Fruit fly (Drosophila melanogaster) whole organism, embryonic: ENCODE data around the gene Cht2.

Experiments
- Adf1 ChIP-seq: fragments of 200-800 bp; sonication (Bioruptor generic); IDR thresholded peaks from 2 replicates; pipeline ENCODE4 v1.3.6; 2022; ENCODE audit warnings: missing biosample characterization, missing genetic modification characterization
- B-H1 ChIP-seq: fragments of 200-800 bp; sonication (Bioruptor generic); IDR thresholded peaks from 3 replicates; pipeline ENCODE4 v1.3.6; 2022; ENCODE audit warnings: missing biosample characterization, missing genetic modification characterization
- Blimp-1 ChIP-seq: fragments of 200-800 bp; sonication (Bioruptor generic); optimal IDR thresholded peaks from 3 replicates; lab custom pipeline; 2018; ENCODE audit warnings: missing biosample characterization, missing genetic modification characterization, mild to moderate bottlenecking, moderate library complexity, missing genetic modification reagents
- CG11456 ChIP-seq: fragments of 200-800 bp; sonication (Bioruptor generic); IDR thresholded peaks from 3 replicates; pipeline ENCODE4 v1.3.6; 2022; ENCODE audit warnings: missing biosample characterization, missing genetic modification characterization
- CG11695 ChIP-seq: fragments of 200-800 bp; sonication (Bioruptor generic); IDR thresholded peaks from 3 replicates; pipeline ENCODE4 v1.3.6; 2022; ENCODE audit warnings: missing biosample characterization, missing genetic modification characterization
- CG12104 ChIP-seq: fragments of 200-800 bp; sonication (Bioruptor generic); optimal IDR thresholded peaks from 3 replicates; lab custom pipeline; 2016; ENCODE audit warnings: missing biosample characterization, missing genetic modification characterization
- CG12391 ChIP-seq: fragments of 200-800 bp; sonication (Bioruptor generic); optimal IDR thresholded peaks from 3 replicates; lab custom pipeline; 2018; ENCODE audit warnings: missing biosample characterization, mild to moderate bottlenecking, missing genetic modification characterization, moderate library complexity
- CG14710 ChIP-seq: fragments of 200-800 bp; sonication (Bioruptor generic); optimal IDR thresholded peaks from 3 replicates; lab custom pipeline; 2019; ENCODE audit warnings: missing biosample characterization, mild to moderate bottlenecking, missing genetic modification characterization, moderate library complexity
- CG1529 ChIP-seq: fragments of 200-800 bp; sonication (Bioruptor generic); optimal IDR thresholded peaks from 3 replicates; lab custom pipeline; 2018; ENCODE audit warnings: missing biosample characterization, missing genetic modification characterization
- CG17612 ChIP-seq: fragments of 200-800 bp; sonication (Bioruptor generic); IDR thresholded peaks from 2 replicates; pipeline ENCODE4 v1.3.6; 2022; ENCODE audit warnings: missing biosample characterization, missing genetic modification characterization
- CG18764 ChIP-seq: fragments of 200-800 bp; sonication (Bioruptor generic); optimal IDR thresholded peaks from 3 replicates; lab custom pipeline; 2016; ENCODE audit warnings: missing biosample characterization, missing genetic modification characterization
- CG2199 ChIP-seq: fragments of 200-800 bp; sonication (Bioruptor generic); IDR thresholded peaks from 3 replicates; pipeline ENCODE4 v1.3.6; 2022; ENCODE audit warnings: missing biosample characterization, missing genetic modification characterization
- CG31365 ChIP-seq: fragments of 200-800 bp; sonication (Bioruptor generic); optimal IDR thresholded peaks from 2 replicates; lab custom pipeline; 2018; ENCODE audit warnings: missing biosample characterization, mild to moderate bottlenecking, missing genetic modification characterization
- CG3407 ChIP-seq: fragments of 200-800 bp; sonication (Bioruptor generic); optimal IDR thresholded peaks from 2 replicates; lab custom pipeline; 2018; ENCODE audit warnings: missing biosample characterization, mild to moderate bottlenecking, missing genetic modification characterization
- CG4730 ChIP-seq: fragments of 200-800 bp; sonication (Bioruptor generic); IDR thresholded peaks from 2 replicates; pipeline ENCODE4 v1.3.6; 2022; ENCODE audit warnings: missing biosample characterization, missing genetic modification characterization
- CG6854 ChIP-seq: fragments of 200-800 bp; sonication (Bioruptor generic); optimal IDR thresholded peaks from 3 replicates; lab custom pipeline; 2017; ENCODE audit warnings: missing biosample characterization, mild to moderate bottlenecking, missing genetic modification characterization
- CG7963 ChIP-seq: fragments of 200-800 bp; sonication (Bioruptor generic); IDR thresholded peaks from 3 replicates; pipeline ENCODE4 v1.3.6; 2022; ENCODE audit warnings: missing biosample characterization, missing genetic modification characterization; ENCODE audit not compliant: partially characterized antibody
- CG8359 ChIP-seq: fragments of 200-800 bp; sonication (Bioruptor generic); optimal IDR thresholded peaks from 2 replicates; lab custom pipeline; 2017; ENCODE audit warnings: missing biosample characterization, mild to moderate bottlenecking, missing genetic modification characterization, borderline replicate concordance
- CG9437 ChIP-seq: fragments of 200-800 bp; sonication (Bioruptor generic); optimal IDR thresholded peaks from 2 replicates; lab custom pipeline; 2018; ENCODE audit warnings: missing biosample characterization, mild to moderate bottlenecking, missing genetic modification characterization
- CG9817 ChIP-seq: fragments of 200-800 bp; sonication (Bioruptor generic); optimal IDR thresholded peaks from 2 replicates; lab custom pipeline; 2018; ENCODE audit warnings: missing biosample characterization, mild to moderate bottlenecking, missing genetic modification characterization, moderate library complexity
- Doc3 ChIP-seq: fragments of 200-800 bp; sonication (Bioruptor generic); IDR thresholded peaks from 3 replicates; pipeline ENCODE4 v1.3.6; 2022; ENCODE audit warnings: missing biosample characterization, missing genetic modification characterization; ENCODE audit not compliant: partially characterized antibody
- E2f2 ChIP-seq: fragments of 200-800 bp; sonication (Bioruptor generic); IDR thresholded peaks from 2 replicates; pipeline ENCODE4 v1.3.6; 2022; ENCODE audit warnings: missing biosample characterization, missing genetic modification characterization
- Gug ChIP-seq: fragments of 200-800 bp; sonication (Bioruptor generic); IDR thresholded peaks from 4 replicates; pipeline ENCODE4 v1.3.6; 2022; ENCODE audit warnings: missing biosample characterization, missing genetic modification characterization
- Hmx ChIP-seq: fragments of 200-800 bp; sonication (Bioruptor generic); optimal IDR thresholded peaks from 2 replicates; lab custom pipeline; 2016; ENCODE audit warnings: missing biosample characterization, missing genetic modification characterization
- Lpt ChIP-seq: fragments of >200 bp; optimal IDR thresholded peaks from 2 replicates; lab custom pipeline; 2018; ENCODE audit warnings: missing biosample characterization, missing genetic modification characterization
- MESR4 ChIP-seq: fragments of 200-800 bp; sonication (Bioruptor generic); optimal IDR thresholded peaks from 2 replicates; lab custom pipeline; 2018; ENCODE audit warnings: missing biosample characterization, mild to moderate bottlenecking, missing genetic modification characterization, moderate library complexity
- MTF-1 ChIP-seq: fragments of 200-800 bp; sonication (Bioruptor generic); optimal IDR thresholded peaks from 2 replicates; lab custom pipeline; 2018; ENCODE audit warnings: missing biosample characterization, mild to moderate bottlenecking, missing genetic modification characterization, borderline replicate concordance
- Rfx ChIP-seq: fragments of 200-800 bp; sonication (Bioruptor generic); IDR thresholded peaks from 2 replicates; pipeline ENCODE4 v1.3.6; 2022; ENCODE audit warnings: missing biosample characterization, missing genetic modification characterization
- Sry-β ChIP-seq: fragments of 200-800 bp; sonication (Bioruptor generic); optimal IDR thresholded peaks from 2 replicates; lab custom pipeline; 2018; ENCODE audit warnings: missing biosample characterization, mild to moderate bottlenecking, missing genetic modification characterization, moderate library complexity
- YL-1 ChIP-seq: fragments of 200-800 bp; sonication (Bioruptor generic); optimal IDR thresholded peaks from 3 replicates; lab custom pipeline; 2017; ENCODE audit warnings: missing biosample characterization, mild to moderate bottlenecking, missing genetic modification characterization
- ara ChIP-seq: fragments of 200-800 bp; sonication (Bioruptor generic); IDR thresholded peaks from 2 replicates; pipeline ENCODE4 v1.3.6; 2022; ENCODE audit warnings: missing biosample characterization, missing genetic modification characterization
- ato ChIP-seq: fragments of 200-800 bp; sonication (Bioruptor generic); IDR thresholded peaks from 2 replicates; pipeline ENCODE4 v1.3.6; 2022; ENCODE audit warnings: missing biosample characterization, missing genetic modification characterization; ENCODE audit not compliant: partially characterized antibody
- bcd ChIP-seq: fragments of 200-800 bp; sonication (Bioruptor generic); optimal IDR thresholded peaks from 2 replicates; lab custom pipeline; 2017; ENCODE audit warnings: missing biosample characterization, mild to moderate bottlenecking, missing genetic modification characterization
- bigmax ChIP-seq: fragments of 200-800 bp; sonication (Bioruptor generic); optimal IDR thresholded peaks from 2 replicates; lab custom pipeline; 2018; ENCODE audit warnings: missing biosample characterization, mild to moderate bottlenecking, missing genetic modification characterization
- ci ChIP-seq: fragments of 200-800 bp; sonication (Bioruptor generic); IDR thresholded peaks from 3 replicates; pipeline ENCODE4 v1.3.6; 2022; ENCODE audit warnings: missing biosample characterization, missing genetic modification characterization
- crc ChIP-seq: fragments of 200-800 bp; sonication (Bioruptor generic); optimal IDR thresholded peaks from 2 replicates; lab custom pipeline; 2016; ENCODE audit warnings: missing biosample characterization, missing genetic modification characterization
- dysf ChIP-seq: fragments of 200-800 bp; sonication (Bioruptor generic); IDR thresholded peaks from 3 replicates; pipeline ENCODE4 v1.3.6; 2022; ENCODE audit warnings: missing biosample characterization, missing genetic modification characterization
- emc ChIP-seq: fragments of 200-800 bp; sonication (Bioruptor generic); optimal IDR thresholded peaks from 2 replicates; lab custom pipeline; 2016; ENCODE audit warnings: missing biosample characterization, missing genetic modification characterization
- fd96Cb ChIP-seq: fragments of 200-800 bp; sonication (Bioruptor generic); optimal IDR thresholded peaks from 2 replicates; lab custom pipeline; 2018; ENCODE audit warnings: missing biosample characterization, mild to moderate bottlenecking, missing genetic modification characterization, moderate library complexity
- gsb ChIP-seq: fragments of 200-800 bp; sonication (Bioruptor generic); IDR thresholded peaks from 2 replicates; pipeline ENCODE4 v1.3.6; 2022; ENCODE audit warnings: missing biosample characterization, missing genetic modification characterization
- gsb-n ChIP-seq: fragments of 200-800 bp; sonication (Bioruptor generic); optimal IDR thresholded peaks from 3 replicates; lab custom pipeline; 2018; ENCODE audit warnings: missing biosample characterization, mild to moderate bottlenecking, missing genetic modification characterization
- jumu ChIP-seq: fragments of 200-800 bp; sonication (Bioruptor generic); optimal IDR thresholded peaks from 3 replicates; lab custom pipeline; 2016; ENCODE audit warnings: missing biosample characterization, missing genetic modification characterization
- lov ChIP-seq, 2 experiments: fragments of 200-800 bp in 1 of 2; fragments of >200 bp in 1 of 2; sonication (Bioruptor generic) in 1 of 2; IDR thresholded peaks in 1 of 2; optimal IDR thresholded peaks in 1 of 2; 2 replicates in 1 of 2; 3 replicates in 1 of 2; pipeline versions ENCODE4 v1.3.6 to Lab custom; 2017 to 2022; ENCODE audit warnings: missing biosample characterization in 1 of 2, missing genetic modification characterization in 1 of 2
- mirr ChIP-seq: fragments of 200-800 bp; sonication (Bioruptor generic); optimal IDR thresholded peaks from 3 replicates; lab custom pipeline; 2018; ENCODE audit warnings: missing biosample characterization, mild to moderate bottlenecking, missing genetic modification characterization
- org-1 ChIP-seq: fragments of 200-800 bp; sonication (Bioruptor generic); optimal IDR thresholded peaks from 2 replicates; lab custom pipeline; 2017; ENCODE audit warnings: missing biosample characterization, missing genetic modification characterization
- schlank ChIP-seq: fragments of 200-800 bp; sonication (Bioruptor generic); optimal IDR thresholded peaks from 2 replicates; lab custom pipeline; 2018; ENCODE audit warnings: missing biosample characterization, mild to moderate bottlenecking, missing genetic modification characterization
- scrt ChIP-seq: fragments of 200-800 bp; sonication (Bioruptor generic); optimal IDR thresholded peaks from 2 replicates; lab custom pipeline; 2018; ENCODE audit warnings: missing biosample characterization, mild to moderate bottlenecking, missing genetic modification characterization, moderate library complexity
- sima ChIP-seq: fragments of 200-800 bp; sonication (Bioruptor generic); optimal IDR thresholded peaks from 2 replicates; lab custom pipeline; 2016; ENCODE audit warnings: missing biosample characterization, missing genetic modification characterization
- sr ChIP-seq: fragments of 200-800 bp; sonication (Bioruptor generic); IDR thresholded peaks from 3 replicates; pipeline ENCODE4 v1.3.6; 2022; ENCODE audit warnings: missing biosample characterization, missing genetic modification characterization
- tap ChIP-seq: fragments of 200-800 bp; optimal IDR thresholded peaks from 3 replicates; lab custom pipeline; 2019; ENCODE audit warnings: missing biosample characterization, mild to moderate bottlenecking, missing genetic modification characterization, moderate library complexity
- ttk ChIP-seq: fragments of 200-800 bp; sonication (Bioruptor generic); IDR thresholded peaks from 2 replicates; pipeline ENCODE4 v2.1.2; 2022; ENCODE audit warnings: missing biosample characterization, missing genetic modification characterization
- unpg ChIP-seq: fragments of 200-800 bp; sonication (Bioruptor generic); optimal IDR thresholded peaks from 3 replicates; lab custom pipeline; 2018; ENCODE audit warnings: missing biosample characterization, mild to moderate bottlenecking, missing genetic modification characterization, moderate library complexity

Cht2 gene

dm6 chr3L:1798649-1799048 lies 42.9 kb upstream of the Cht2 start, which contains the start of gene Patj (continued):
- TF ChIP-seq CG18764 (GFP tag; lab: Kevin White, UChicago) = no peak
- TF ChIP-seq CG3407 (GFP tag; lab: Kevin White, UChicago) = no peak
- TF ChIP-seq gsb-n (tag; lab: Kevin White, UChicago) = no peak
- no peak for TF ChIP-seq CG1529 (GFP tag; lab: Kevin White, UChicago)
- 0 out of 3 replicates have a peak, but pooled peaks have one; percentile 32 for TF ChIP-seq ci (GFP tag; lab: Robert Waterston, UW)
- TF ChIP-seq CG7963 (GFP tag; lab: Robert Waterston, UW) = no peak
- TF ChIP-seq Adf1 (GFP tag; lab: Robert Waterston, UW) = no peak
- TF ChIP-seq Lpt = no peak
- TF ChIP-seq Gug (GFP tag; lab: Robert Waterston, UW) = no peak
- TF ChIP-seq CG6854 (GFP tag; lab: Kevin White, UChicago) = no peak
- no peak for TF ChIP-seq B-H1
- TF ChIP-seq Blimp-1 (GFP tag; lab: Kevin White, UChicago) = no peak
- TF ChIP-seq tap (tag; lab: Kevin White, UChicago) = no peak
- TF ChIP-seq CG31365 = no peak
- no peak for TF ChIP-seq fd96Cb (tag; lab: Kevin White, UChicago)
- no peak for TF ChIP-seq dysf
- no peak for TF ChIP-seq CG11695 (GFP tag; lab: Robert Waterston, UW)
- peak; percentile 53 for TF ChIP-seq CG14710
- no peak for TF ChIP-seq org-1
- TF ChIP-seq schlank (tag; lab: Kevin White, UChicago) = no peak
- TF ChIP-seq lov (optimal IDR thresholded peaks at IDR 0.05; lab: Kevin White, UChicago) = no peak
- no peak for TF ChIP-seq lov (GFP tag; IDR thresholded peaks at IDR 0.05; lab: Robert Waterston, UW)
- TF ChIP-seq unpg = no peak
- no peak for TF ChIP-seq CG9437 (GFP tag; lab: Kevin White, UChicago)
- no peak for TF ChIP-seq CG4730 (GFP tag; lab: Robert Waterston, UW)
- no peak for TF ChIP-seq emc (GFP tag; lab: Kevin White, UChicago)
- TF ChIP-seq CG2199 (GFP tag; lab: Robert Waterston, UW) = no peak
- no peak for TF ChIP-seq Hmx (GFP tag; lab: Kevin White, UChicago)
- TF ChIP-seq ato = no peak
- TF ChIP-seq CG17612 (GFP tag; lab: Robert Waterston, UW) = no peak
- no peak for TF ChIP-seq scrt (GFP tag; lab: Kevin White, UChicago)
- no peak for TF ChIP-seq CG8359 (GFP tag; lab: Kevin White, UChicago)
- TF ChIP-seq Rfx (GFP tag; lab: Robert Waterston, UW) = no peak
- TF ChIP-seq crc = no peak
- TF ChIP-seq Doc3 (GFP tag; lab: Robert Waterston, UW) = no peak
- no peak for TF ChIP-seq ttk (GFP tag; lab: Robert Waterston, UW)
- TF ChIP-seq CG12104 (GFP tag; lab: Kevin White, UChicago) = no peak
- peak; percentile 80 for TF ChIP-seq MESR4 (GFP tag; lab: Kevin White, UChicago)
- TF ChIP-seq CG12391 = no peak
- peak; percentile 56 for TF ChIP-seq YL-1
- no peak for TF ChIP-seq ara (GFP tag; lab: Robert Waterston, UW)
- TF ChIP-seq sr = no peak
- TF ChIP-seq mirr = no peak
- TF ChIP-seq sima = no peak
- peak; percentile 75 for TF ChIP-seq E2f2 (GFP tag; lab: Robert Waterston, UW)
- TF ChIP-seq bcd (GFP tag; lab: Kevin White, UChicago) = no peak
- TF ChIP-seq gsb (GFP tag; lab: Robert Waterston, UW) = no peak
- no peak for TF ChIP-seq CG11456 (GFP tag; lab: Robert Waterston, UW)
- no peak for TF ChIP-seq MTF-1 (GFP tag; lab: Kevin White, UChicago)
- no peak for TF ChIP-seq bigmax
- no peak for TF ChIP-seq Sry-β (GFP tag; lab: Kevin White, UChicago)
- TF ChIP-seq CG9817 (tag; lab: Kevin White, UChicago) = no peak
- TF ChIP-seq jumu (GFP tag; lab: Kevin White, UChicago) = no peak
